Worm (Caenorhabditis elegans): Measurements from ENCODE around the gene F35A5.5.

Gene F35A5.5

DNA sequence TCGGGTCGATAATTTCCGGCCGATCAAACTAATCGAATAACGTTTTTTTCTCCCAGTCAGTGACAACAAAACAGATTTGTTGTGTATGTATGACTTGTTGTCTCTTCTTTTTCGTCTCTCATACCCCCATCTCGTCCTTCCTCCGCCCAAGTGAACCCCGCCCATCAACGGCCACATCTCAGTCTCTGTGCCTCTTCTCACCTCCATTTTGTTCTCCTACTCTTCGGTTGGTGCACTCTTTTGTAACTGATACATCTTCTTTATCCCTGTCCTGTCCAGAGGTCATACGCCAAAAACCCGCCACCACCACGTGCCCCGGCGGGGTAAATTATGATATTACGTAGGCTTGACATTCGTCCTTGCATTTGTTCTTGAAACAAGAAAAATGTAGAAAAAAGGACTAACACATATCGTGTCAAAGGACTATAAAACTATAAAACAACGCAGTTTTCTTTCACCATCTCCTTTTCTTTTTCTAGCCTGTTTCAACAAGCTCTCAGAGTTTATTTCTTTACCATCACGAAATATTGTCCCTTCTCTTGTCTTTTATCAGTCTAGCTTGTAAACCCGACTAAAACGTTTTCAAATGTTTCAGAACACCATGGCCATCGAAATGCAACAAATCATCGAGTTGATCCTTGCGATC, 8.0 kb downstream of the F35A5.5 start, which contains the start of gene pmpl-1:
pmpl-1 (plus strand) TSS at position 596 of the 646 bp plus-strand sequence.
- TF ChIP-seq repo-1 (tag; optimal IDR thresholded peaks at IDR 0.05) (no peak), zfh-2 (GFP tag; conservative IDR thresholded peaks at IDR 0.05) (0 out of 2 replicates have a peak, but pooled peaks have one; percentile 35), attf-5 (GFP tag; optimal IDR thresholded peaks at IDR 0.05) (no peak), ceh-27 (GFP tag; optimal IDR thresholded peaks at IDR 0.05) (peak; percentile 48), mcd-1 (GFP tag; IDR thresholded peaks at IDR 0.05) (0 out of 2 replicates have a peak, but pooled peaks have one; percentile 9), K11D2.4 (GFP tag; IDR thresholded peaks at IDR 0.05) (0 out of 2 replicates have a peak, but pooled peaks have one; percentile 36), somi-1 (GFP tag; optimal IDR thresholded peaks at IDR 0.05) (peak; percentile 32), madf-3 (GFP tag; IDR thresholded peaks at IDR 0.05) (no peak), sea-2 (GFP tag; IDR thresholded peaks at IDR 0.05) (no peak), lin-40 (tag; optimal IDR thresholded peaks at IDR 0.05) (peak; percentile 5), cebp-1 (GFP tag; IDR thresholded peaks at IDR 0.05) (no peak), cebp-1 (tag; optimal IDR thresholded peaks at IDR 0.05) (peak; percentile 15)

DNA sequence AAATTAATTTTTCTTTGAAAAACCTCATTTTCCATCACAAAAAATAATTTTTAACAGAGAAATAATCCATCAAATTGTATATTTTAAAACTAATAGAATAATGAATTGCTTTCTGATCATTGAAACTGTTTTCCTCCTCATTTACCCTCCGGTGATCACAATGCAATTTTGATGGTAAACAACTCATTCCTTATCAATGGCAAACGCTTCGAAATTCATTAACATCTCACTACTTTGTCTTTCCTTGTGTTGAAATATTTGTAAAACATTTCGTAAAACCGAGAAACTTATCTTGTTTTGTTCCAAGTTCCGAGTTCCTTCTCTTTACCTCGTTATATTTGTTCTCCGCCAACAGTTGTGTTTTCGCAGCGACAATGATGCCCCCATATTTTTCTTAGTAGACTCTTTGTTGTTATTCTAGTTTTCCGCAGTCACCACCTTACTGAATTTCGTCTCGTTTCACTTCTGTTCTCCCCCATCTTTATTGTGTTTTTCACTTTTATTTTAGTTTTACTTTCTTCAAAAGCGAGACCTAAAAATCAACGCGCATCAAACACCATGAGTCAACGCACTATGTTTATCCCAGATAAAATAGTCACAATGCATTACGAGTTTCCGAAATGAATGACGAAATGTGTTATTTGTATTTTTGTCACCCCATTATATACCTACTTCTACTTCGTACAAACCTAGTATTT, 10.3 kb downstream of the F35A5.5 start:
- TF ChIP-seq nfya-2 (GFP tag; IDR thresholded peaks at IDR 0.05): no peak
- peak; percentile 31; the same call in 1 of the 2 replicates for TF ChIP-seq cebp-1 (GFP tag; IDR thresholded peaks at IDR 0.05)
- TF ChIP-seq cebp-1 (tag; optimal IDR thresholded peaks at IDR 0.05): peak; percentile 58

DNA sequence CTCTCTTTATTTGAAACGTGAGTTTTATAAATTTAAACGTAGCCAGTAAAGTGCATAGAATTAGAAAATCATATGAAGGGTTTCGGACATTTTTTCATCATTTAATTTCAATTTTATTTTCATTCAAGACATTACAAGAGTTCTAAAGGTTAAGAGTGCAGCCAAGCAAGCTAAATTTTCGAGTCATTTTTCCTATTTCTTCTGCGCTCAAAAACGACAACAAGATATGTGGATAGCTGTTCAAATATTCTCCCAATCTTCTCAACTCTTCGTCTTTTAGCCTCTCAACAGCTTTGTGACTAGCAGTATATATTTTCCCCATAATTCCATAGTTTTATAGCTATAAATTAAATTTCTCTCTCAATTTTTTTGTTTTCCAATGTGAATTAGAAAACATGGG, 11.9 kb downstream of the F35A5.5 start:
- TF ChIP-seq aptf-2 (GFP tag; conservative IDR thresholded peaks at IDR 0.05): no peak
- no peak for TF ChIP-seq aptf-3 (GFP tag; IDR thresholded peaks at IDR 0.05)
- no peak for TF ChIP-seq let-607 (tag; optimal IDR thresholded peaks at IDR 0.05)
- no peak for TF ChIP-seq Y53G8AR.9 (GFP tag; conservative IDR thresholded peaks at IDR 0.05)
- TF ChIP-seq Y56A3A.18 (GFP tag; IDR thresholded peaks at IDR 0.05): no peak

- no peak for TF ChIP-seq sdz-38 (tag; optimal IDR thresholded peaks at IDR 0.05)
Observed at ce11 chrX:3781040-3781439, 14.5 kb downstream of the F35A5.5 start, which contains the start of gene marg-1. marg-1 (minus strand) TSS chrX:3781140.

DNA sequence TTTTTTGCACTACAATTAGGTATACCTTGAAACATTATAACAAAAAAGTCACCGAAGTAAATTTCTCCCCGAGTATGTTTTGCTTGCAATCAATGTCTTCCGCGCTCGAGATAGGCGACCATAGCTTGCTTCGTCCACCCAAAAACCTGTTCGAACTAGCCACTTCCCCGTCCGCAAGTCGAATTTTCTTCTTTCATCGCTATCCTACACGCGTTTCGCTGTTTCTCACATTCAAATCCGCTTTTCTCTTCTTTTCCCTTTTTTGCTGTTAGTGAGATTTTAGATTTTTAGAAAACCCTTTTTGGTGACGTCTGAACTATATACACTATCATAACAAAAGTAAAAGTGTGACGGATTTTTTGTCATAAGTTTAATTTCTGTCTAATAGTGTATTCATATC, 22.3 kb downstream of the F35A5.5 start:
- TF ChIP-seq T26A5.8 (tag; optimal IDR thresholded peaks at IDR 0.05): no peak
- no peak for TF ChIP-seq fkh-3 (tag; optimal IDR thresholded peaks at IDR 0.05)
- no peak for TF ChIP-seq mel-28 (tag; optimal IDR thresholded peaks at IDR 0.05; ENCODE audit: borderline replicate concordance)
- TF ChIP-seq nhr-120 (GFP tag; IDR thresholded peaks at IDR 0.05): no peak
- TF ChIP-seq aptf-2 (GFP tag; conservative IDR thresholded peaks at IDR 0.05): no peak
- no peak for TF ChIP-seq ets-4 (GFP tag; optimal IDR thresholded peaks at IDR 0.05)
- TF ChIP-seq ztf-26 (tag; optimal IDR thresholded peaks at IDR 0.05): no peak
- no peak for TF ChIP-seq mxl-1 (tag; optimal IDR thresholded peaks at IDR 0.05)
- no peak for TF ChIP-seq cebp-2 (GFP tag; IDR thresholded peaks at IDR 0.05)
- no peak for TF ChIP-seq Y95B8A.8 (GFP tag; IDR thresholded peaks at IDR 0.05)
- no peak for TF ChIP-seq unc-62 (GFP tag; optimal IDR thresholded peaks at IDR 0.05)
- TF ChIP-seq nhr-179 (tag; optimal IDR thresholded peaks at IDR 0.05): no peak
- TF ChIP-seq nhr-90 (tag; optimal IDR thresholded peaks at IDR 0.05): no peak
- TF ChIP-seq snpc-4 (GFP tag; optimal IDR thresholded peaks at IDR 0.05): no peak
- no peak for TF ChIP-seq snpc-4 (tag; optimal IDR thresholded peaks at IDR 0.05)
- TF ChIP-seq B0261.1 (tag; optimal IDR thresholded peaks at IDR 0.05): no peak

All from whole organism, young adult.